Fruit fly (Drosophila melanogaster) whole organism, adult: ENCODE results near the gene Tm2.

Experiments
- CG11617 ChIP-seq: fragments of 200-800 bp; sonication (Bioruptor generic); optimal IDR thresholded peaks from 2 replicates; lab custom pipeline; 2017; ENCODE audit warnings: mild to moderate bottlenecking, missing biosample characterization, missing genetic modification reagents, missing genetic modification characterization
- CG12768 ChIP-seq: fragments of 200-800 bp; sonication (Bioruptor generic); optimal IDR thresholded peaks from 2 replicates; lab custom pipeline; 2017; ENCODE audit warnings: missing biosample characterization, missing genetic modification characterization, mild to moderate bottlenecking, moderate library complexity, missing genetic modification reagents
- CG14711 ChIP-seq: fragments of 200-800 bp; sonication (Bioruptor generic); optimal IDR thresholded peaks from 2 replicates; lab custom pipeline; 2018; ENCODE audit warnings: missing biosample characterization, mild to moderate bottlenecking, missing genetic modification characterization, moderate library complexity
- CG1620 ChIP-seq: fragments of 200-800 bp; sonication (Bioruptor generic); optimal IDR thresholded peaks from 2 replicates; lab custom pipeline; 2016; ENCODE audit warnings: missing biosample characterization, missing genetic modification characterization
- CG33017 ChIP-seq: fragments of 200-800 bp; sonication (Bioruptor generic); optimal IDR thresholded peaks from 2 replicates; lab custom pipeline; 2018; ENCODE audit warnings: missing biosample characterization, mild to moderate bottlenecking, missing genetic modification characterization, moderate library complexity
- CG5204 ChIP-seq: fragments of 200-800 bp; sonication (Bioruptor generic); optimal IDR thresholded peaks from 2 replicates; lab custom pipeline; 2016; ENCODE audit warnings: missing biosample characterization, missing genetic modification characterization
- CG7045 ChIP-seq: fragments of 200-800 bp; sonication (Bioruptor generic); optimal IDR thresholded peaks from 2 replicates; lab custom pipeline; 2017; ENCODE audit warnings: missing biosample characterization, mild to moderate bottlenecking, missing genetic modification characterization
- CG7101 ChIP-seq: fragments of 200-800 bp; sonication (Bioruptor generic); optimal IDR thresholded peaks from 2 replicates; lab custom pipeline; 2018; ENCODE audit warnings: missing biosample characterization, mild to moderate bottlenecking, missing genetic modification characterization, moderate library complexity
- Clk ChIP-seq: fragments of 200-800 bp; sonication (Bioruptor generic); optimal IDR thresholded peaks from 2 replicates; lab custom pipeline; 2017; ENCODE audit warnings: missing biosample characterization, missing genetic modification characterization
- Crg-1 ChIP-seq: fragments of 200-800 bp; sonication (Bioruptor generic); optimal IDR thresholded peaks from 2 replicates; lab custom pipeline; 2016; ENCODE audit warnings: missing biosample characterization, missing genetic modification characterization
- Hr96 ChIP-seq: fragments of 200-800 bp; sonication (Bioruptor generic); optimal IDR thresholded peaks from 2 replicates; lab custom pipeline; 2016; ENCODE audit warnings: missing biosample characterization, missing genetic modification characterization
- Mnt ChIP-seq: fragments of 200-800 bp; sonication (Bioruptor generic); optimal IDR thresholded peaks from 2 replicates; lab custom pipeline; 2016; ENCODE audit warnings: missing biosample characterization, mild to moderate bottlenecking, missing genetic modification characterization
- bab1 ChIP-seq: fragments of 200-800 bp; sonication (Bioruptor generic); optimal IDR thresholded peaks from 3 replicates; lab custom pipeline; 2019; ENCODE audit warnings: missing biosample characterization, mild to moderate bottlenecking, missing genetic modification characterization, moderate library complexity
- cic ChIP-seq: fragments of 200-800 bp; sonication (Bioruptor generic); optimal IDR thresholded peaks from 2 replicates; lab custom pipeline; 2017; ENCODE audit warnings: missing biosample characterization, mild to moderate bottlenecking, missing genetic modification characterization, moderate library complexity
- cnc ChIP-seq, 2 experiments: fragments of >200 bp; optimal IDR thresholded peaks; 2 replicates each; lab custom pipeline; 2017
- kay ChIP-seq: fragments of 200-800 bp; sonication (Bioruptor generic); peaks from one replicate; lab custom pipeline; 2016; ENCODE audit warnings: missing biosample characterization, missing genetic modification characterization, borderline replicate concordance
- ovo ChIP-seq: fragments of 200-800 bp; sonication (Bioruptor generic); optimal IDR thresholded peaks from 2 replicates; lab custom pipeline; 2016; ENCODE audit warnings: missing biosample characterization, missing genetic modification characterization
- pad ChIP-seq: fragments of 200-800 bp; sonication (Bioruptor generic); optimal IDR thresholded peaks from 3 replicates; lab custom pipeline; 2017; ENCODE audit warnings: missing biosample characterization, missing genetic modification characterization, mild to moderate bottlenecking, moderate library complexity, missing genetic modification reagents
- tj ChIP-seq: fragments of 200-800 bp; sonication (Bioruptor generic); optimal IDR thresholded peaks from 3 replicates; lab custom pipeline; 2017; ENCODE audit warnings: missing biosample characterization, mild to moderate bottlenecking, missing genetic modification characterization, moderate library complexity
- toe ChIP-seq: fragments of 200-800 bp; sonication (Bioruptor generic); optimal IDR thresholded peaks from 2 replicates; lab custom pipeline; 2016; ENCODE audit warnings: missing biosample characterization, missing genetic modification characterization

The Tm2 gene

DNA sequence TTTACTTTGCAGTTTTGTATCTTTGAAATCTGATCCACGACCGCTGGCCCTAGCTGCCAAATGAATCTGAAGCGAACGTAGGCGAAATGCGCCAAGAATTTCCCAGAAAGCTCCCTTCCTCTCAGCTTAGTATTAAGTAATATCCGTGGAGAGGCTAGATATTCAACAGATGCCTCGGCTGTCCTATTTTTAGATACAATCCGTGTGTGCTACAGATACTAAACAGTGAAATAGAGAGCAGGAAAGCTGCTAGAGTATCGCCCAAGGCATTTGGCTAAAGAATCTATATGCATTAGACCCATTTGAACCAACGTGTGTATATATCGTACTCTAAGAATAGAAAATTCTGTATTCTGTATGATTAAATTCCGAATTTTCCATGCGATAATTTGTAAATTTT lies 27.7 kb upstream of the Tm2 start:
- TF ChIP-seq toe (GFP tag; lab: Kevin White, UChicago) (no peak), CG7101 (tag; lab: Kevin White, UChicago) (no peak), kay (GFP tag; lab: Kevin White, UChicago) (peak; percentile 11), Mnt (GFP tag; lab: Kevin White, UChicago) (no peak), CG7045 (GFP tag; lab: Kevin White, UChicago) (no peak), CG11617 (GFP tag; lab: Kevin White, UChicago) (no peak)

DNA sequence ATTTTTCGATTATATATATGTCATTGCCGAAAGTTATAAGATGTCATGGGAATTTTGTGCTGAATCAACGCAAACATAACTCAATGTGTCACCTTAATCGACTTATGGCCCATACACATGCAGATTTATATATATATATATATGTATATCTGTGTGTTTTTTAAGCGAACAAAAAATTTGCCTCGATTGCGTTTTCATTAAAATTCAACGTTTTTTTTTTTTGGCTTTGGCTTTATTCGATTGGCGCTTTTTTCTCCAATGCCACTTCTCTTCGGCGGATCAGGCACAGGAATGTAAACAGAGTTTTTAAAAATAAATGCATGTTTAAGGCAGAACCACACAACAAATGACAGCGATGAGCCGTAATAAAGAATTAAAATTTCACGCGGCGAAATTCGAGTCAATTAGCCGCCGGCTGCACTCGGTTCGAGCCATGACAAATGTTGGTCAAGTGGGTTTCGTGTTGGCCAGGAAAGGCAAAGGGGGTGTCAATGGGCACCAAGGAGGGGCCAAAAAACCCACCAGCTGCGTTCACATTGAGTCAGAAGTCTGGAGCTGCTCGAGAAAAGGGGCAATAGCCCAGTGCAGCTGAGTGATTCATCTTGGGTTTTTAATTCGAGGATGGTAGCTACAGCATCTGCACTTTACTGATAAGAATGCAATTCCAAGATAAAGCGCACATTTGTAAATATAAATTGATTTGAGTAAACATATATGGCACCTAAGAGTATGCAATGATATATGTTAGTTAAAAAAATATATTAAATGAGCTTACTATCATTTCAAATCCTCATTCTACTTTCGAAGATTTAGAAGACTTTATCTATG lies 26.8 kb upstream of the Tm2 start:
- TF ChIP-seq Hr96 (GFP tag; lab: Kevin White, UChicago): no peak
- TF ChIP-seq CG7101 (tag; lab: Kevin White, UChicago): no peak
- TF ChIP-seq CG5204 (GFP tag; lab: Kevin White, UChicago): no peak
- TF ChIP-seq CG11617 (GFP tag; lab: Kevin White, UChicago): no peak
- peak; percentile 44 for TF ChIP-seq kay (GFP tag; lab: Kevin White, UChicago)
- no peak for TF ChIP-seq CG14711 (tag; lab: Kevin White, UChicago)
- no peak for TF ChIP-seq ovo (GFP tag; lab: Kevin White, UChicago)
- TF ChIP-seq tj: peak; percentile 96

DNA sequence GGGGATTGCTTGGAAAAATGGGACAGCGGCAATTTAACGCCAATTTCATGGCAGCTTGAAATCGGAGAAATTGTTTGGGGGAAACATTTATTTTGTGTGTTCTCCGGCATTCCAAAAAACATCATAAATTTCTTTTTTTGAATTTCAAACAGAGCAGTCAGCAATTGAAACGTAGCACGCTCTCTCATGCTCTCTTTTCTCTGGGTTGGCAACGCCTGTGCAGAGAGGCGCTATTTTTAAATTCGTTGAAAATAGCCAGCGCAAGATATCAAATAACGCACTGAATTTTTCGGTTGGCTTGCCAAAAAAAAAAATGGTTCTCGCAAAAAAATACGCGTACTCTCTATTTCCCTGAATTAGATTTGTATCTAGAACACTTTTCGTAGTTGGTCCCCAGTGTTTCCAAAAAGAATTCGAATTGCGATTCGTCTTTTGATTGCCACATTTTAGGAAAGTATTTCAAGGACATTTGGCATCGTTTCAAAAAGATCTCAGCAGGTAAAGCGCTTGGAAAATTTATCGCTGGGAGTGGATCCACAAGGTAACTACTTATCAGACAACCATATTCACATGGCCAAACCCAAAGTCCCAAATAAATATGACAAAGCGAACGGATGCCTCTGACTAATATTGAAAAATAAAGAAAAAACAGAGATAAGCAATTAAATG lies 23.8 kb upstream of the Tm2 start:
- no peak for TF ChIP-seq Hr96 (GFP tag; lab: Kevin White, UChicago)
- TF ChIP-seq kay (GFP tag; lab: Kevin White, UChicago): peak; percentile 44

dm6 chr3R:15286693-15287041 lies 23.3 kb upstream of the Tm2 start:
- TF ChIP-seq CG5204 (GFP tag; lab: Kevin White, UChicago): no peak
- peak; percentile 93 for TF ChIP-seq pad (GFP tag; lab: Kevin White, UChicago)
- no peak for TF ChIP-seq cic (GFP tag; lab: Kevin White, UChicago)
- peak; percentile 11 for TF ChIP-seq kay (GFP tag; lab: Kevin White, UChicago)
- no peak for TF ChIP-seq bab1 (GFP tag; lab: Kevin White, UChicago)
- TF ChIP-seq Mnt (GFP tag; lab: Kevin White, UChicago): peak; percentile 32

dm6 chr3R:15287763-15288162 lies 22.2 kb upstream of the Tm2 start:
- no peak for TF ChIP-seq cic (GFP tag; lab: Kevin White, UChicago)
- no peak for TF ChIP-seq kay (GFP tag; lab: Kevin White, UChicago)
- peak; percentile 78 for TF ChIP-seq Mnt (GFP tag; lab: Kevin White, UChicago)
- no peak for TF ChIP-seq CG7045 (GFP tag; lab: Kevin White, UChicago)
- peak in 1 of 2 experiments; percentile 32 for TF ChIP-seq cnc (optimal IDR thresholded peaks at IDR 0.05; lab: Kevin White, UChicago)
- TF ChIP-seq pad (GFP tag; lab: Kevin White, UChicago): peak; percentile 44
- TF ChIP-seq CG7101 (tag; lab: Kevin White, UChicago): no peak
- TF ChIP-seq bab1 (GFP tag; lab: Kevin White, UChicago): no peak
- no peak for TF ChIP-seq Hr96 (GFP tag; lab: Kevin White, UChicago)
- TF ChIP-seq ovo (GFP tag; lab: Kevin White, UChicago): peak; percentile 63
- TF ChIP-seq CG12768 (GFP tag; lab: Kevin White, UChicago): no peak
- TF ChIP-seq CG11617 (GFP tag; lab: Kevin White, UChicago): no peak
- peak; percentile 33 for TF ChIP-seq Crg-1
- TF ChIP-seq CG5204 (GFP tag; lab: Kevin White, UChicago): no peak
- peak; percentile 100 for TF ChIP-seq tj
- no peak for TF ChIP-seq toe (GFP tag; lab: Kevin White, UChicago)
- TF ChIP-seq CG1620: peak; percentile 30
- no peak for TF ChIP-seq CG33017 (tag; lab: Kevin White, UChicago)
- peak; percentile 5 for TF ChIP-seq CG14711 (tag; lab: Kevin White, UChicago)
- no peak for TF ChIP-seq Clk (GFP tag; lab: Kevin White, UChicago)

- TF ChIP-seq Hr96 (GFP tag; lab: Kevin White, UChicago) (no peak), CG14711 (tag; lab: Kevin White, UChicago) (no peak), CG1620 (no peak), CG33017 (tag; lab: Kevin White, UChicago) (no peak), ovo (GFP tag; lab: Kevin White, UChicago) (no peak), kay (GFP tag; lab: Kevin White, UChicago) (no peak), Crg-1 (no peak), CG7045 (GFP tag; lab: Kevin White, UChicago) (no peak), bab1 (GFP tag; lab: Kevin White, UChicago) (no peak), CG11617 (GFP tag; lab: Kevin White, UChicago) (no peak), pad (GFP tag; lab: Kevin White, UChicago) (no peak), tj (no peak), CG5204 (GFP tag; lab: Kevin White, UChicago) (no peak), CG7101 (tag; lab: Kevin White, UChicago) (no peak), CG12768 (GFP tag; lab: Kevin White, UChicago) (no peak), Clk (GFP tag; lab: Kevin White, UChicago) (no peak), Mnt (GFP tag; lab: Kevin White, UChicago) (no peak)
Observed at dm6 chr3R:15288802-15289201, 21.2 kb upstream of the Tm2 start.
